Fruit fly (Drosophila melanogaster) Kc167 (cell line): Measurements from ENCODE around the gene zfh1.

Experiments used
- Sin3A ChIP-seq: fragments of >200 bp; optimal IDR thresholded peaks from 2 replicates; lab custom pipeline; 2018; ENCODE audit warnings: missing external identifiers
- psq ChIP-seq: fragments of >200 bp; optimal IDR thresholded peaks from 2 replicates; lab custom pipeline; 2017; ENCODE audit warnings: missing external identifiers
- ttk ChIP-seq: sonication (Bioruptor generic); optimal IDR thresholded peaks from 2 replicates; lab custom pipeline; 2017; ENCODE audit warnings: missing external identifiers

dm6 chr3R:30800319-30800981 is 34.7 kb downstream of the zfh1 start:
- TF ChIP-seq Sin3A = no peak
- TF ChIP-seq psq = no peak
- TF ChIP-seq ttk (lab: Kevin White, UChicago) = no peak
